Worm (Caenorhabditis elegans) whole organism, early embryonic: ENCODE results near the gene gst-17.

Experiments
- B0310.2 ChIP-seq: sonication (generic microtip); optimal IDR thresholded peaks from 2 replicates; lab custom pipeline; 2016; ENCODE audit warnings: mild to moderate bottlenecking, missing genetic modification characterization, missing compliant biosample characterization
- F13C5.2 ChIP-seq: sonication (generic microtip); optimal IDR thresholded peaks from 2 replicates; lab custom pipeline; 2017; ENCODE audit warnings: mild to moderate bottlenecking, missing genetic modification characterization, inconsistent platforms, missing compliant biosample characterization
- aly-1 ChIP-seq: sonication (generic microtip); optimal IDR thresholded peaks from 2 replicates; lab custom pipeline; 2016; ENCODE audit warnings: missing genetic modification characterization, missing compliant biosample characterization
- ama-1 ChIP-seq: fragments of 150-350 bp; optimal IDR thresholded peaks from 2 replicates; lab custom pipeline; 2014
- ceh-13 ChIP-seq: fragments of 200-800 bp; sonication (Bioruptor generic); optimal IDR thresholded peaks from 2 replicates; lab custom pipeline; 2018; ENCODE audit warnings: mild to moderate bottlenecking, missing genetic modification characterization, missing compliant biosample characterization
- ceh-36 ChIP-seq: sonication (generic microtip); optimal IDR thresholded peaks from 2 replicates; lab custom pipeline; 2016; ENCODE audit warnings: missing genetic modification characterization, inconsistent platforms, missing compliant biosample characterization
- ets-7 ChIP-seq: sonication (generic microtip); optimal IDR thresholded peaks from 2 replicates; lab custom pipeline; 2016; ENCODE audit warnings: missing genotype, missing genetic modification characterization, missing compliant biosample characterization
- flt-1 ChIP-seq: fragments of 200-800 bp; sonication (Bioruptor generic); IDR thresholded peaks from 2 replicates; pipeline ENCODE4 v1.3.6; 2022; ENCODE audit warnings: missing genetic modification characterization, missing compliant biosample characterization
- hmbx-1 ChIP-seq: sonication (generic microtip); optimal IDR thresholded peaks from 2 replicates; lab custom pipeline; 2016; ENCODE audit warnings: mild to moderate bottlenecking, missing genetic modification characterization, missing compliant biosample characterization
- hmg-4 ChIP-seq: fragments of 200-800 bp; sonication (Bioruptor generic); optimal IDR thresholded peaks from 2 replicates; lab custom pipeline; 2018; ENCODE audit warnings: mild to moderate bottlenecking, missing genetic modification characterization, missing compliant biosample characterization
- hnd-1 ChIP-seq: sonication (generic microtip); optimal IDR thresholded peaks from 2 replicates; lab custom pipeline; 2016; ENCODE audit warnings: missing genetic modification characterization, missing compliant biosample characterization
- pes-1 ChIP-seq: fragments of 200-800 bp; sonication (Bioruptor generic); IDR thresholded peaks from 2 replicates; pipeline ENCODE4 v1.3.6; 2022; ENCODE audit warnings: missing genetic modification reagents, missing genetic modification characterization, missing compliant biosample characterization
- scrt-1 ChIP-seq: fragments of 200-800 bp; sonication (Bioruptor generic); IDR thresholded peaks from 2 replicates; pipeline ENCODE4 v1.3.6; 2022; ENCODE audit warnings: missing genetic modification characterization, missing compliant biosample characterization
- sea-1 ChIP-seq: fragments of 200-800 bp; sonication (Bioruptor generic); conservative IDR thresholded peaks from 2 replicates; pipeline ENCODE4 v1.3.6; 2022; ENCODE audit warnings: missing genetic modification characterization, missing compliant biosample characterization
- tbx-11 ChIP-seq: fragments of 200-800 bp; sonication (Bioruptor generic); IDR thresholded peaks from 2 replicates; pipeline ENCODE4 v1.3.6; 2022; ENCODE audit warnings: missing genetic modification characterization, missing compliant biosample characterization
- tbx-37 ChIP-seq: fragments of 200-800 bp; sonication (Bioruptor generic); conservative IDR thresholded peaks from 2 replicates; pipeline ENCODE4 v1.3.6; 2022; ENCODE audit warnings: missing genetic modification reagents, missing genetic modification characterization, missing compliant biosample characterization
- tra-4 ChIP-seq: sonication (generic microtip); optimal IDR thresholded peaks from 2 replicates; lab custom pipeline; 2017; ENCODE audit warnings: missing genetic modification characterization, missing compliant biosample characterization

gst-17 gene

ce11 chrII:13600904-13601303 is 29.7 kb downstream of the gst-17 start, which contains the start of gene csp-1:
csp-1 (plus strand) TSS chrII:13601204.
- TF ChIP-seq F13C5.2: no peak
- TF ChIP-seq ama-1: no peak

ce11 chrII:13596505-13596977 is 34.0 kb downstream of the gst-17 start, which contains the start of the genes fbxc-23 and csc-1:
fbxc-23 (minus strand) TSS chrII:13596555.
csc-1 (plus strand) TSS chrII:13596955.
- TF ChIP-seq F13C5.2 (peak; percentile 49), ama-1 (no peak), flt-1 (no peak)

- TF ChIP-seq sea-1 (GFP tag; lab: Robert Waterston, UW) (no peak), flt-1 (no peak), ets-7 (tag; lab: Kevin White, UChicago) (no peak), hmbx-1 (tag; lab: Kevin White, UChicago) (no peak), tbx-37 (GFP tag; lab: Robert Waterston, UW) (no peak), aly-1 (tag; lab: Kevin White, UChicago) (no peak), hnd-1 (tag; lab: Kevin White, UChicago) (no peak), hmg-4 (GFP tag; lab: Kevin White, UChicago) (no peak), ceh-36 (tag; lab: Kevin White, UChicago) (no peak), tbx-11 (GFP tag; lab: Robert Waterston, UW) (no peak), F13C5.2 (no peak), pes-1 (no peak), B0310.2 (no peak)
These were observed 35.3 kb downstream of the gst-17 start for ce11 chrII:13595279-13595678.

- TF ChIP-seq ceh-36 (tag; lab: Kevin White, UChicago) (no peak), ceh-13 (GFP tag; lab: Kevin White, UChicago) (no peak), flt-1 (no peak), hnd-1 (tag; lab: Kevin White, UChicago) (no peak), tbx-11 (GFP tag; lab: Robert Waterston, UW) (no peak), tbx-37 (GFP tag; lab: Robert Waterston, UW) (no peak), tra-4 (tag; lab: Kevin White, UChicago) (no peak), sea-1 (GFP tag; lab: Robert Waterston, UW) (no peak), scrt-1 (no peak), F13C5.2 (no peak), B0310.2 (no peak), ama-1 (no peak), hmbx-1 (tag; lab: Kevin White, UChicago) (no peak)
These were observed 36.9 kb downstream of the gst-17 start, which contains the start of gene clec-146 for ce11 chrII:13593659-13594221. clec-146 (minus strand) TSS chrII:13593774.

ce11 chrII:13590461-13590860 is 40.1 kb downstream of the gst-17 start, which contains the start of gene clec-145:
clec-145 (minus strand) TSS chrII:13590561.
- no peak for TF ChIP-seq ama-1
- no peak for TF ChIP-seq hmg-4 (GFP tag; lab: Kevin White, UChicago)
- no peak for TF ChIP-seq hnd-1 (tag; lab: Kevin White, UChicago)
- TF ChIP-seq B0310.2: no peak
- no peak for TF ChIP-seq ceh-13 (GFP tag; lab: Kevin White, UChicago)

ce11 chrII:13585655-13586170 is 44.9 kb downstream of the gst-17 start, which contains the start of gene Y48E1B.8:
Y48E1B.8 (plus strand) TSS chrII:13585705.
- TF ChIP-seq ama-1: no peak
- no peak for TF ChIP-seq ceh-36 (tag; lab: Kevin White, UChicago)
- no peak for TF ChIP-seq ets-7 (tag; lab: Kevin White, UChicago)
- TF ChIP-seq hmbx-1 (tag; lab: Kevin White, UChicago): no peak
- TF ChIP-seq pes-1: no peak
- TF ChIP-seq tbx-11 (GFP tag; lab: Robert Waterston, UW): no peak
- TF ChIP-seq ceh-13 (GFP tag; lab: Kevin White, UChicago): no peak
- TF ChIP-seq flt-1: no peak
- no peak for TF ChIP-seq B0310.2
- no peak for TF ChIP-seq scrt-1
- no peak for TF ChIP-seq F13C5.2
- TF ChIP-seq hnd-1 (tag; lab: Kevin White, UChicago): no peak
- TF ChIP-seq tra-4 (tag; lab: Kevin White, UChicago): no peak
- no peak for TF ChIP-seq aly-1 (tag; lab: Kevin White, UChicago)
- TF ChIP-seq sea-1 (GFP tag; lab: Robert Waterston, UW): no peak
